Worm (Caenorhabditis elegans): Measurements from ENCODE around the gene atln-1.

DNA sequence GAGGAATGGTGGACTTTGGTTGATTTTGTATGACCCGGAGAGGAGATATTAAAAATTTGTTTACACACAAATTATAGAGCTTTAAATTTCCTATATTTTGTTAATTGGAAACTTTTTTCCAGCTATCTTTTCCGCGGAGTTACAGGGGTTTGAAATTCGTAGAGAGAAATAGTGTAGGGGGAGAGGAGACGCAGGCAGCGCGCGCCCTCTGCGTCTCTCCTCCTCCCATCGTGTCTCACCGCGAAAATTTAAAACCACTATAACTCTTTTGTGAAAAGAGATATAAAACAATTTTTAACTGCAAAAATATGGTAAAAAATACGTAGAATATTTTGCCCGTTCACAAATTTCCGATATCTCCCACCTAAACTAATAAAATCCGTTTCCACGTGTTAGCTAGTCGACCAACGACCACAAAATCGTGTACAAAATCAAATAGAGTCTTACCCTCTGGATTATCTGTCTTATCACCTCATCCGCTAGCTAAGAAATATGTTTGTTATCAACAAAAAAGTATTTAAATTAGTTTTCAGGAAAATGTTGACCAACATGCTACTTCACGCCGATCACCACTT is 45.9 kb upstream of the atln-1 start, which contains the start of gene nhr-277:
- no peak for TF ChIP-seq nhr-11 (tag; optimal IDR thresholded peaks at IDR 0.05)
- TF ChIP-seq pag-3 (tag; optimal IDR thresholded peaks at IDR 0.05; ENCODE audit: borderline replicate concordance), result no peak
- TF ChIP-seq unc-42 (tag; optimal IDR thresholded peaks at IDR 0.05), result no peak
- no peak for TF ChIP-seq elt-4 (tag; optimal IDR thresholded peaks at IDR 0.05)
- no peak for TF ChIP-seq madf-2 (tag; optimal IDR thresholded peaks at IDR 0.05)
- TF ChIP-seq tbx-2 (tag; optimal IDR thresholded peaks at IDR 0.05), result no peak
- TF ChIP-seq fkh-10 (GFP tag; optimal IDR thresholded peaks at IDR 0.05), result no peak
- no peak for TF ChIP-seq ceh-30 (tag; optimal IDR thresholded peaks at IDR 0.05)
- TF ChIP-seq lin-11 (tag; optimal IDR thresholded peaks at IDR 0.05), result no peak
- TF ChIP-seq dve-1 (tag; optimal IDR thresholded peaks at IDR 0.05), result no peak
- no peak for TF ChIP-seq pha-2 (tag; optimal IDR thresholded peaks at IDR 0.05)
